Fruit fly (Drosophila melanogaster) whole organism, embryonic: ENCODE data around the gene CG10598.

Source experiments
- C15 ChIP-seq: fragments of 200-800 bp; sonication (Bioruptor generic); IDR thresholded peaks from 3 replicates; pipeline ENCODE4 v1.3.6; 2022; ENCODE audit warnings: missing biosample characterization, missing genetic modification characterization
- CG10209 ChIP-seq: fragments of 200-800 bp; sonication (Bioruptor generic); optimal IDR thresholded peaks from 3 replicates; lab custom pipeline; 2017; ENCODE audit warnings: missing biosample characterization, mild to moderate bottlenecking, missing genetic modification characterization, missing genetic modification reagents
- CG10321 ChIP-seq: fragments of 200-800 bp; sonication (Bioruptor generic); IDR thresholded peaks from 2 replicates; pipeline ENCODE4 v1.3.6; 2022; ENCODE audit warnings: missing biosample characterization, missing genetic modification characterization
- CG11398 ChIP-seq: fragments of 200-800 bp; sonication (Bioruptor generic); optimal IDR thresholded peaks from 2 replicates; lab custom pipeline; 2016; ENCODE audit warnings: missing biosample characterization, missing genetic modification characterization
- CG13624 ChIP-seq: fragments of 200-800 bp; sonication (Bioruptor generic); optimal IDR thresholded peaks from 2 replicates; lab custom pipeline; 2016; ENCODE audit warnings: missing biosample characterization, missing genetic modification characterization
- CG14050 ChIP-seq: fragments of 200-800 bp; sonication (Bioruptor generic); IDR thresholded peaks from 3 replicates; pipeline ENCODE4 v1.3.6; 2022; ENCODE audit warnings: missing biosample characterization, missing genetic modification characterization
- CG15514 ChIP-seq: fragments of 200-800 bp; sonication (Bioruptor generic); optimal IDR thresholded peaks from 3 replicates; lab custom pipeline; 2017; ENCODE audit warnings: missing biosample characterization, missing genetic modification characterization, mild to moderate bottlenecking, moderate library complexity, missing genetic modification reagents
- CG16863 ChIP-seq: fragments of 200-800 bp; sonication (Bioruptor generic); optimal IDR thresholded peaks from 3 replicates; lab custom pipeline; 2016; ENCODE audit warnings: missing biosample characterization, missing genetic modification characterization
- CG2129 ChIP-seq: fragments of 200-800 bp; sonication (Bioruptor generic); IDR thresholded peaks from 2 replicates; pipeline ENCODE4 v1.3.6; 2022; ENCODE audit warnings: missing biosample characterization, missing genetic modification characterization; ENCODE audit not compliant: partially characterized antibody
- CG2678 ChIP-seq: fragments of 200-800 bp; sonication (Bioruptor generic); optimal IDR thresholded peaks from 3 replicates; lab custom pipeline; 2019; ENCODE audit warnings: missing biosample characterization, mild to moderate bottlenecking, missing genetic modification characterization, moderate library complexity
- CG3065 ChIP-seq: fragments of 200-800 bp; sonication (Bioruptor generic); optimal IDR thresholded peaks from 2 replicates; lab custom pipeline; 2016; ENCODE audit warnings: missing biosample characterization, missing genetic modification characterization
- CG31365 ChIP-seq: fragments of 200-800 bp; sonication (Bioruptor generic); optimal IDR thresholded peaks from 2 replicates; lab custom pipeline; 2018; ENCODE audit warnings: missing biosample characterization, mild to moderate bottlenecking, missing genetic modification characterization
- CG31441 ChIP-seq: fragments of 200-800 bp; sonication (Bioruptor generic); IDR thresholded peaks from 2 replicates; pipeline ENCODE4 v1.3.6; 2022; ENCODE audit warnings: missing biosample characterization, missing genetic modification characterization
- CG32532 ChIP-seq: fragments of 200-800 bp; sonication (Bioruptor generic); IDR thresholded peaks from 2 replicates; pipeline ENCODE4 v1.3.6; 2022; ENCODE audit warnings: missing biosample characterization, missing genetic modification characterization
- CG32772 ChIP-seq: fragments of 200-800 bp; sonication (Bioruptor generic); IDR thresholded peaks from 2 replicates; pipeline ENCODE4 v1.3.6; 2022; ENCODE audit warnings: missing biosample characterization, missing genetic modification characterization
- CG34376 ChIP-seq: fragments of 200-800 bp; sonication (Bioruptor generic); optimal IDR thresholded peaks from 2 replicates; lab custom pipeline; 2018; ENCODE audit warnings: missing biosample characterization, mild to moderate bottlenecking, missing genetic modification characterization
- CG4360 ChIP-seq: fragments of 200-800 bp; sonication (Bioruptor generic); IDR thresholded peaks from 2 replicates; pipeline ENCODE4 v1.3.6; 2022; ENCODE audit warnings: missing biosample characterization, missing genetic modification characterization
- CG7556 ChIP-seq: fragments of 200-800 bp; sonication (Bioruptor generic); optimal IDR thresholded peaks from 2 replicates; lab custom pipeline; 2017; ENCODE audit warnings: missing biosample characterization, mild to moderate bottlenecking, missing genetic modification characterization
- CG8359 ChIP-seq: fragments of 200-800 bp; sonication (Bioruptor generic); optimal IDR thresholded peaks from 2 replicates; lab custom pipeline; 2017; ENCODE audit warnings: missing biosample characterization, mild to moderate bottlenecking, missing genetic modification characterization, borderline replicate concordance
- CG9727 ChIP-seq: fragments of 200-800 bp; sonication (Bioruptor generic); optimal IDR thresholded peaks from 3 replicates; lab custom pipeline; 2017; ENCODE audit warnings: missing biosample characterization, mild to moderate bottlenecking, missing genetic modification characterization
- CG9876 ChIP-seq: fragments of 200-800 bp; sonication (Bioruptor generic); optimal IDR thresholded peaks from 2 replicates; lab custom pipeline; 2016; ENCODE audit warnings: missing biosample characterization, missing genetic modification characterization
- CrebB ChIP-seq: fragments of 200-800 bp; sonication (Bioruptor generic); optimal IDR thresholded peaks from 3 replicates; lab custom pipeline; 2018; ENCODE audit warnings: missing biosample characterization, mild to moderate bottlenecking, missing genetic modification characterization
- Doc3 ChIP-seq: fragments of 200-800 bp; sonication (Bioruptor generic); IDR thresholded peaks from 3 replicates; pipeline ENCODE4 v1.3.6; 2022; ENCODE audit warnings: missing biosample characterization, missing genetic modification characterization; ENCODE audit not compliant: partially characterized antibody
- ERR ChIP-seq: fragments of 200-800 bp; sonication (Bioruptor generic); optimal IDR thresholded peaks from 2 replicates; lab custom pipeline; 2016; ENCODE audit warnings: missing biosample characterization, missing genetic modification characterization
- Fer1 ChIP-seq: fragments of 200-800 bp; sonication (Bioruptor generic); optimal IDR thresholded peaks from 2 replicates; lab custom pipeline; 2017; ENCODE audit warnings: missing biosample characterization, mild to moderate bottlenecking, missing genetic modification characterization
- Gug ChIP-seq: fragments of 200-800 bp; sonication (Bioruptor generic); IDR thresholded peaks from 4 replicates; pipeline ENCODE4 v1.3.6; 2022; ENCODE audit warnings: missing biosample characterization, missing genetic modification characterization
- Hand ChIP-seq: fragments of 200-800 bp; sonication (Bioruptor generic); optimal IDR thresholded peaks from 2 replicates; lab custom pipeline; 2017; ENCODE audit warnings: mild to moderate bottlenecking, missing biosample characterization, missing genetic modification reagents, missing genetic modification characterization
- Hmr ChIP-seq: fragments of 200-800 bp; sonication (Bioruptor generic); optimal IDR thresholded peaks from 3 replicates; lab custom pipeline; 2017; ENCODE audit warnings: mild to moderate bottlenecking, missing biosample characterization, missing genetic modification reagents, missing genetic modification characterization
- Kr ChIP-seq: fragments of 200-800 bp; sonication (Bioruptor generic); optimal IDR thresholded peaks from 2 replicates; lab custom pipeline; 2017; ENCODE audit warnings: missing biosample characterization, mild to moderate bottlenecking, missing genetic modification characterization
- Oaz ChIP-seq: fragments of 200-800 bp; sonication (Bioruptor generic); IDR thresholded peaks from 2 replicates; pipeline ENCODE4 v1.3.6; 2022; ENCODE audit warnings: missing biosample characterization, missing genetic modification characterization
- Optix ChIP-seq: fragments of 200-800 bp; sonication (Bioruptor generic); IDR thresholded peaks from 3 replicates; pipeline ENCODE4 v1.3.6; 2022; ENCODE audit warnings: missing biosample characterization, missing genetic modification characterization
- Sry-δ ChIP-seq: fragments of 200-800 bp; sonication (Bioruptor generic); optimal IDR thresholded peaks from 2 replicates; lab custom pipeline; 2016; ENCODE audit warnings: missing biosample characterization, missing genetic modification characterization
- Vsx1 ChIP-seq: fragments of 200-800 bp; sonication (Bioruptor generic); optimal IDR thresholded peaks from 2 replicates; lab custom pipeline; 2017; ENCODE audit warnings: missing biosample characterization, mild to moderate bottlenecking, missing genetic modification characterization, missing genetic modification reagents
- dan ChIP-seq: fragments of 200-800 bp; sonication (Bioruptor generic); IDR thresholded peaks from 2 replicates; pipeline ENCODE4 v1.3.6; 2022; ENCODE audit warnings: missing biosample characterization, missing genetic modification characterization
- danr ChIP-seq: fragments of 200-800 bp; sonication (Bioruptor generic); IDR thresholded peaks from 2 replicates; pipeline ENCODE4 v1.3.6; 2022; ENCODE audit warnings: missing biosample characterization, missing genetic modification characterization
- disco-r ChIP-seq: fragments of 200-800 bp; sonication (Bioruptor generic); optimal IDR thresholded peaks from 2 replicates; lab custom pipeline; 2016; ENCODE audit warnings: missing biosample characterization, missing genetic modification characterization
- dm ChIP-seq: fragments of 200-800 bp; sonication (Bioruptor generic); optimal IDR thresholded peaks from 3 replicates; lab custom pipeline; 2016; ENCODE audit warnings: missing biosample characterization, missing genetic modification characterization
- eyg ChIP-seq: fragments of 200-800 bp; sonication (Bioruptor generic); optimal IDR thresholded peaks from 3 replicates; lab custom pipeline; 2016; ENCODE audit warnings: missing biosample characterization, missing genetic modification characterization
- ftz-f1 ChIP-seq: fragments of 200-800 bp; sonication (Bioruptor generic); optimal IDR thresholded peaks from 2 replicates; lab custom pipeline; 2016; ENCODE audit warnings: missing biosample characterization, missing genetic modification characterization
- gcm ChIP-seq: fragments of 200-800 bp; sonication (Bioruptor generic); optimal IDR thresholded peaks from 2 replicates; lab custom pipeline; 2019; ENCODE audit warnings: missing biosample characterization, mild to moderate bottlenecking, missing genetic modification characterization, moderate library complexity
- hb ChIP-seq: fragments of 200-800 bp; sonication (Bioruptor generic); IDR thresholded peaks from 3 replicates; pipeline ENCODE4 v1.3.6; 2022; ENCODE audit warnings: missing biosample characterization, missing genetic modification characterization; ENCODE audit not compliant: partially characterized antibody
- klu ChIP-seq: fragments of 200-800 bp; sonication (Bioruptor generic); IDR thresholded peaks from 2 replicates; pipeline ENCODE4 v1.3.6; 2022; ENCODE audit warnings: missing biosample characterization, missing genetic modification characterization
- mirr ChIP-seq: fragments of 200-800 bp; sonication (Bioruptor generic); optimal IDR thresholded peaks from 3 replicates; lab custom pipeline; 2018; ENCODE audit warnings: missing biosample characterization, mild to moderate bottlenecking, missing genetic modification characterization
- nerfin-1 ChIP-seq: fragments of 200-800 bp; sonication (Bioruptor generic); optimal IDR thresholded peaks from 3 replicates; lab custom pipeline; 2019; ENCODE audit warnings: missing biosample characterization, mild to moderate bottlenecking, missing genetic modification characterization, moderate library complexity
- nom ChIP-seq: fragments of 200-800 bp; sonication (Bioruptor generic); optimal IDR thresholded peaks from 2 replicates; lab custom pipeline; 2017; ENCODE audit warnings: missing biosample characterization, missing genetic modification characterization, mild to moderate bottlenecking, moderate library complexity, missing genetic modification reagents
- slbo ChIP-seq: fragments of 200-800 bp; sonication (Bioruptor generic); IDR thresholded peaks from 2 replicates; pipeline ENCODE4 v1.3.6; 2022; ENCODE audit warnings: missing biosample characterization, missing genetic modification characterization
- sqz ChIP-seq: fragments of 200-800 bp; sonication (Bioruptor generic); optimal IDR thresholded peaks from 3 replicates; lab custom pipeline; 2018; ENCODE audit warnings: missing biosample characterization, mild to moderate bottlenecking, missing genetic modification characterization
- ssp ChIP-seq: fragments of 200-800 bp; sonication (Bioruptor generic); IDR thresholded peaks from 2 replicates; pipeline ENCODE4 v1.3.6; 2022; ENCODE audit warnings: missing biosample characterization, missing genetic modification characterization
- tgo ChIP-seq: fragments of 200-800 bp; sonication (Bioruptor generic); IDR thresholded peaks from 3 replicates; pipeline ENCODE4 v1.3.6; 2022; ENCODE audit warnings: missing biosample characterization, missing genetic modification characterization

The CG10598 gene

dm6 chrX:17181264-17182198 is 45.1 kb downstream of the CG10598 start (continued):
- TF ChIP-seq CG15514 (GFP tag; lab: Kevin White, UChicago) (no peak), CG8359 (GFP tag; lab: Kevin White, UChicago) (no peak), klu (GFP tag; lab: Robert Waterston, UW) (no peak), Gug (GFP tag; lab: Robert Waterston, UW) (no peak), mirr (no peak), eyg (GFP tag; lab: Kevin White, UChicago) (no peak), CG9727 (GFP tag; lab: Kevin White, UChicago) (peak; percentile 37), CG4360 (no peak), Fer1 (GFP tag; lab: Kevin White, UChicago) (no peak), CG2129 (GFP tag; lab: Robert Waterston, UW) (no peak), CG16863 (GFP tag; lab: Kevin White, UChicago) (no peak), slbo (GFP tag; lab: Robert Waterston, UW) (no peak), gcm (GFP tag; lab: Kevin White, UChicago) (peak; percentile 43), CG31365 (tag; lab: Kevin White, UChicago) (no peak), Hand (no peak), CG7556 (GFP tag; lab: Kevin White, UChicago) (no peak), danr (no peak), dm (GFP tag; lab: Kevin White, UChicago) (no peak), ssp (GFP tag; lab: Robert Waterston, UW) (no peak), CG10321 (GFP tag; lab: Robert Waterston, UW) (peak; percentile 60), Vsx1 (GFP tag; lab: Kevin White, UChicago) (no peak), Doc3 (GFP tag; lab: Robert Waterston, UW) (no peak), Sry-δ (no peak), ERR (no peak), C15 (GFP tag; lab: Robert Waterston, UW) (no peak), CG2678 (tag; lab: Kevin White, UChicago) (peak; percentile 57), CrebB (tag; lab: Kevin White, UChicago) (no peak), tgo (GFP tag; lab: Robert Waterston, UW) (peak; percentile 14; the same call in 1 of the 3 replicates), CG32772 (GFP tag; lab: Robert Waterston, UW) (no peak), CG14050 (GFP tag; lab: Robert Waterston, UW) (no peak), nerfin-1 (tag; lab: Kevin White, UChicago) (no peak), Kr (GFP tag; lab: Kevin White, UChicago) (no peak), nom (GFP tag; lab: Kevin White, UChicago) (no peak), Oaz (GFP tag; lab: Robert Waterston, UW) (no peak), CG13624 (GFP tag; lab: Kevin White, UChicago) (no peak), CG11398 (GFP tag; lab: Kevin White, UChicago) (no peak), Hmr (GFP tag; lab: Kevin White, UChicago) (no peak), CG32532 (GFP tag; lab: Robert Waterston, UW) (peak; percentile 36; the same call in 1 of the 2 replicates), ftz-f1 (GFP tag; lab: Kevin White, UChicago) (no peak), CG31441 (peak; percentile 57), disco-r (GFP tag; lab: Kevin White, UChicago) (no peak), hb (GFP tag; lab: Robert Waterston, UW) (no peak), Optix (GFP tag; lab: Robert Waterston, UW) (no peak), CG3065 (no peak), dan (GFP tag; lab: Robert Waterston, UW) (no peak), CG9876 (GFP tag; lab: Kevin White, UChicago) (no peak), CG10209 (GFP tag; lab: Kevin White, UChicago) (peak; percentile 8), CG34376 (GFP tag; lab: Kevin White, UChicago) (no peak), sqz (GFP tag; lab: Kevin White, UChicago) (no peak)
